Fruit fly (Drosophila melanogaster): Measurements from ENCODE around the gene esg.
A peak's percentile ranks its signal among the peaks of the same experiment; 100 is the strongest.

esg gene

dm6 chr2L:15306802-15307201, 26.9 kb upstream of the esg start:
- TF ChIP-seq Hr83 (GFP tag; optimal IDR thresholded peaks at IDR 0.05; ENCODE audit: poor library complexity, severe bottlenecking), result no peak
- TF ChIP-seq Dif (GFP tag; optimal IDR thresholded peaks at IDR 0.05; ENCODE audit: partially characterized antibody), result no peak
- TF ChIP-seq CG9705 (GFP tag; optimal IDR thresholded peaks at IDR 0.05), result no peak
- no peak for TF ChIP-seq usp (GFP tag; optimal IDR thresholded peaks at IDR 0.05)
- TF ChIP-seq sv (GFP tag; optimal IDR thresholded peaks at IDR 0.05), result no peak
- TF ChIP-seq Dfd (GFP tag; optimal IDR thresholded peaks at IDR 0.05), result no peak
- TF ChIP-seq brk (GFP tag; optimal IDR thresholded peaks at IDR 0.05), result no peak

DNA sequence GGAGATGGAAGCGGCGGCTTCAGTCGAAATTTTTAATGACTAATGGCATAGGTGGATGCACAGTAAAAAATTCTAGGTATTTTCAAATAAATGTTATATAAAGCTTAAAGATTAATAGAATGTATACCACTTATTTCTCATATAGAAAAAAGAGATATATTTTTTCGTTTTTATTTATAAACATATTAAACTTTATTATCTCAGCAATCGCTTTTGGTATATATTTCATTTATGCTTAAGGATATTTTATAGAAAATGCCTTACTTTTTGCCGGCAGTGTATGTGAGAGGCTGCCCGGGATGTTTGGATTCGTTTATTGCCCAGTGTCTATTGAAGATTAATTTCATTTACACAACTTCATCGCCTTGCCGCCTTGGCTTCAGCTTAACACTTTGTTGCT, 18.8 kb upstream of the esg start:
- TF ChIP-seq N (GFP tag; optimal IDR thresholded peaks at IDR 0.05) (no peak), h (GFP tag; optimal IDR thresholded peaks at IDR 0.05) (peak; percentile 4), HLH106 (tag; optimal IDR thresholded peaks at IDR 0.05) (peak; percentile 12), lola (GFP tag; optimal IDR thresholded peaks at IDR 0.05) (no peak)

DNA sequence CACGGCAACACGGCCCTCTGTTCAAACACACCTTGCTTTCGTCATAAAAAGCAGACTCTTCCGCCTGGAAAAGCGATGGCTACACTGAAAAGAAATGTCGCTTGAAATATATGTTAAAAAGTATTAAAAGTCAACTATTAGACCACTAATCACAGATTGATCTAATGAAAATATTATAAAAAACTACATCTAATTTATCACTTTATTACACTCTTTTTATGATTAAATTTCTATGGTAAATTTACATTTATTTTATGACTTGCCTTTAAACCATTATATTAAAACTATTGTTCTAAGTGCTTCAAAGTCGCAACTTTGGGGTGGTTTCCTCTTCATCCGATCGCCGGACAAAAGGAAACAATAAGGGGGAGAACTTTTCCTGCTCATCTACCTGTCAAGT, 17.3 kb upstream of the esg start:
- TF ChIP-seq dl (GFP tag; optimal IDR thresholded peaks at IDR 0.05; ENCODE audit: insufficient read depth in 1 of 2, partially characterized antibody in 2 of 2) (no peak), jim (GFP tag; optimal IDR thresholded peaks at IDR 0.05) (no peak)

- TF ChIP-seq fru (GFP tag; optimal IDR thresholded peaks at IDR 0.05), result no peak
- no peak for TF ChIP-seq usp (GFP tag; optimal IDR thresholded peaks at IDR 0.05)
These were observed 14.9 kb upstream of the esg start, which contains the start of gene nht for dm6 chr2L:15318801-15319200. nht (minus strand) TSS chr2L:15318901.

DNA sequence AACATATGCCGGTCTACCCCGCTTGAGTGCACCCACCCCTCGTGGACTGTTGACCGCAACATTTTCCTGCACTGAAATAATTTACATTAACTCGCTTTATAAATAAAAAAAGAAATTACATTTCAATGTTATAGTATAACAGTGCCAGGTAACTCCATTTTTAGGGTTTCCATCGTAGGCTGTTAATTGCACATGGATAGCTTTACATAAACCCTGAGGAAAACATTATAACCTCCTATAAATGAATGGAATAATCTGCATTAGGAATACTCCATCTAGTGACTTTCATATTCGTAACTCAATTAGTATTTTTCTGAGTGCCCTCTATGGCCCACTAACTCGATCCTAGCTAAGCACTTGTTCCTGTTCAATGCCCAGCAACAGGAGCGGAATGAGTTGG, 14.5 kb upstream of the esg start:
- TF ChIP-seq psq (GFP tag; optimal IDR thresholded peaks at IDR 0.05) (no peak), sv (GFP tag; optimal IDR thresholded peaks at IDR 0.05) (no peak), N (GFP tag; optimal IDR thresholded peaks at IDR 0.05) (no peak), brk (GFP tag; optimal IDR thresholded peaks at IDR 0.05) (no peak), CrebA (GFP tag; optimal IDR thresholded peaks at IDR 0.05; ENCODE audit: borderline replicate concordance) (no peak), CG9705 (GFP tag; optimal IDR thresholded peaks at IDR 0.05) (no peak), h (GFP tag; optimal IDR thresholded peaks at IDR 0.05) (no peak), tai (GFP tag; optimal IDR thresholded peaks at IDR 0.05) (no peak), HLH106 (tag; optimal IDR thresholded peaks at IDR 0.05) (no peak), Myc (optimal IDR thresholded peaks at IDR 0.05) (no peak), pan (optimal IDR thresholded peaks at IDR 0.05) (no peak), OdsH (GFP tag; optimal IDR thresholded peaks at IDR 0.05) (no peak), Abd-B (GFP tag; optimal IDR thresholded peaks at IDR 0.05) (no peak), Hr78 (GFP tag; optimal IDR thresholded peaks at IDR 0.05) (no peak)

DNA sequence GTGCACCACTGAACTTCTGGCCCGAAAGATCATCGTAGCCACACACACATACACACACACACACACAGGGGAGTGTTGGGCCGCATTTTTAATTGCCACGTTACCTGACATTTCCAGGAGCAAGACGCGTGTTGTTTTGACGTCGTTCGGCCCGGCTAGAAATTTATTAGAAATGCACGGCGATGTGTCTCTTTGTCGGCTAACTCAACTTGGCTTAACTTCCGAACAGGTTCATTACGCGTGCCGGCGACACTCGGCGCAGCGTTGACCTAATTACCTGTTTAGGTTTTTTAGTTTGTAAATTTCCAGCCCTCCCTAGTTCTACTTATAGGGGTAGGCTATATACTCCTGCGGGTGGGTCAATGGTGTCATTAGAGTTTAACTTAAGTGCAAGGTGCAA, 13.8 kb upstream of the esg start:
- TF ChIP-seq rgr (GFP tag; optimal IDR thresholded peaks at IDR 0.05), result no peak
- no peak for TF ChIP-seq Rel (GFP tag; optimal IDR thresholded peaks at IDR 0.05)
- no peak for TF ChIP-seq Rel (tag; optimal IDR thresholded peaks at IDR 0.05)
- TF ChIP-seq woc (GFP tag; optimal IDR thresholded peaks at IDR 0.05), result no peak
- TF ChIP-seq lola (GFP tag; optimal IDR thresholded peaks at IDR 0.05), result no peak
- TF ChIP-seq N (GFP tag; optimal IDR thresholded peaks at IDR 0.05), result no peak
- TF ChIP-seq pan (optimal IDR thresholded peaks at IDR 0.05), result no peak

- TF ChIP-seq woc (GFP tag; optimal IDR thresholded peaks at IDR 0.05) (no peak), CrebA (GFP tag; optimal IDR thresholded peaks at IDR 0.05; ENCODE audit: borderline replicate concordance) (no peak), Hr78 (GFP tag; optimal IDR thresholded peaks at IDR 0.05) (no peak), N (GFP tag; optimal IDR thresholded peaks at IDR 0.05) (no peak), ey (GFP tag; optimal IDR thresholded peaks at IDR 0.05) (no peak), OdsH (GFP tag; optimal IDR thresholded peaks at IDR 0.05) (no peak), jim (GFP tag; optimal IDR thresholded peaks at IDR 0.05) (no peak), tai (GFP tag; optimal IDR thresholded peaks at IDR 0.05) (no peak), dmrt93B (GFP tag; optimal IDR thresholded peaks at IDR 0.05) (no peak), sage (GFP tag; optimal IDR thresholded peaks at IDR 0.05) (no peak), dl (GFP tag; optimal IDR thresholded peaks at IDR 0.05; ENCODE audit: insufficient read depth in 1 of 2, partially characterized antibody in 2 of 2) (no peak), Dfd (GFP tag; optimal IDR thresholded peaks at IDR 0.05) (no peak), dsf (GFP tag; optimal IDR thresholded peaks at IDR 0.05; ENCODE audit: borderline replicate concordance) (no peak), Rel (GFP tag; optimal IDR thresholded peaks at IDR 0.05) (no peak), Rel (tag; optimal IDR thresholded peaks at IDR 0.05) (no peak), CG9705 (GFP tag; optimal IDR thresholded peaks at IDR 0.05) (no peak), Myc (optimal IDR thresholded peaks at IDR 0.05) (no peak), Hnf4 (GFP tag; optimal IDR thresholded peaks at IDR 0.05) (no peak)
These were observed 12.3 kb upstream of the esg start for dm6 chr2L:15321408-15321807.
